Fruit fly (Drosophila melanogaster) whole organism, adult: ENCODE measurements around the gene CG1792.

ENCODE experiments used
- CG11617 ChIP-seq: fragments of 200-800 bp; sonication (Bioruptor generic); optimal IDR thresholded peaks from 2 replicates; lab custom pipeline; 2017; ENCODE audit warnings: mild to moderate bottlenecking, missing biosample characterization, missing genetic modification reagents, missing genetic modification characterization
- CG12768 ChIP-seq: fragments of 200-800 bp; sonication (Bioruptor generic); optimal IDR thresholded peaks from 2 replicates; lab custom pipeline; 2017; ENCODE audit warnings: missing biosample characterization, missing genetic modification characterization, mild to moderate bottlenecking, moderate library complexity, missing genetic modification reagents
- CG14711 ChIP-seq: fragments of 200-800 bp; sonication (Bioruptor generic); optimal IDR thresholded peaks from 2 replicates; lab custom pipeline; 2018; ENCODE audit warnings: missing biosample characterization, mild to moderate bottlenecking, missing genetic modification characterization, moderate library complexity
- CG1620 ChIP-seq: fragments of 200-800 bp; sonication (Bioruptor generic); optimal IDR thresholded peaks from 2 replicates; lab custom pipeline; 2016; ENCODE audit warnings: missing biosample characterization, missing genetic modification characterization
- CG33017 ChIP-seq: fragments of 200-800 bp; sonication (Bioruptor generic); optimal IDR thresholded peaks from 2 replicates; lab custom pipeline; 2018; ENCODE audit warnings: missing biosample characterization, mild to moderate bottlenecking, missing genetic modification characterization, moderate library complexity
- CG5204 ChIP-seq: fragments of 200-800 bp; sonication (Bioruptor generic); optimal IDR thresholded peaks from 2 replicates; lab custom pipeline; 2016; ENCODE audit warnings: missing biosample characterization, missing genetic modification characterization
- CG7045 ChIP-seq: fragments of 200-800 bp; sonication (Bioruptor generic); optimal IDR thresholded peaks from 2 replicates; lab custom pipeline; 2017; ENCODE audit warnings: missing biosample characterization, mild to moderate bottlenecking, missing genetic modification characterization
- CG7101 ChIP-seq: fragments of 200-800 bp; sonication (Bioruptor generic); optimal IDR thresholded peaks from 2 replicates; lab custom pipeline; 2018; ENCODE audit warnings: missing biosample characterization, mild to moderate bottlenecking, missing genetic modification characterization, moderate library complexity
- Clk ChIP-seq: fragments of 200-800 bp; sonication (Bioruptor generic); optimal IDR thresholded peaks from 2 replicates; lab custom pipeline; 2017; ENCODE audit warnings: missing biosample characterization, missing genetic modification characterization
- Crg-1 ChIP-seq: fragments of 200-800 bp; sonication (Bioruptor generic); optimal IDR thresholded peaks from 2 replicates; lab custom pipeline; 2016; ENCODE audit warnings: missing biosample characterization, missing genetic modification characterization
- Hr96 ChIP-seq: fragments of 200-800 bp; sonication (Bioruptor generic); optimal IDR thresholded peaks from 2 replicates; lab custom pipeline; 2016; ENCODE audit warnings: missing biosample characterization, missing genetic modification characterization
- Mnt ChIP-seq: fragments of 200-800 bp; sonication (Bioruptor generic); optimal IDR thresholded peaks from 2 replicates; lab custom pipeline; 2016; ENCODE audit warnings: missing biosample characterization, mild to moderate bottlenecking, missing genetic modification characterization
- bab1 ChIP-seq: fragments of 200-800 bp; sonication (Bioruptor generic); optimal IDR thresholded peaks from 3 replicates; lab custom pipeline; 2019; ENCODE audit warnings: missing biosample characterization, mild to moderate bottlenecking, missing genetic modification characterization, moderate library complexity
- cic ChIP-seq: fragments of 200-800 bp; sonication (Bioruptor generic); optimal IDR thresholded peaks from 2 replicates; lab custom pipeline; 2017; ENCODE audit warnings: missing biosample characterization, mild to moderate bottlenecking, missing genetic modification characterization, moderate library complexity
- cnc ChIP-seq, 2 experiments: fragments of >200 bp; optimal IDR thresholded peaks; 2 replicates each; lab custom pipeline; 2017
- kay ChIP-seq: fragments of 200-800 bp; sonication (Bioruptor generic); peaks from one replicate; lab custom pipeline; 2016; ENCODE audit warnings: missing biosample characterization, missing genetic modification characterization, borderline replicate concordance
- ovo ChIP-seq: fragments of 200-800 bp; sonication (Bioruptor generic); optimal IDR thresholded peaks from 2 replicates; lab custom pipeline; 2016; ENCODE audit warnings: missing biosample characterization, missing genetic modification characterization
- pad ChIP-seq: fragments of 200-800 bp; sonication (Bioruptor generic); optimal IDR thresholded peaks from 3 replicates; lab custom pipeline; 2017; ENCODE audit warnings: missing biosample characterization, missing genetic modification characterization, mild to moderate bottlenecking, moderate library complexity, missing genetic modification reagents
- tj ChIP-seq: fragments of 200-800 bp; sonication (Bioruptor generic); optimal IDR thresholded peaks from 3 replicates; lab custom pipeline; 2017; ENCODE audit warnings: missing biosample characterization, mild to moderate bottlenecking, missing genetic modification characterization, moderate library complexity
- toe ChIP-seq: fragments of 200-800 bp; sonication (Bioruptor generic); optimal IDR thresholded peaks from 2 replicates; lab custom pipeline; 2016; ENCODE audit warnings: missing biosample characterization, missing genetic modification characterization

The CG1792 gene

dm6 chr3R:31603246-31603645 lies 12.9 kb upstream of the CG1792 start:
- TF ChIP-seq CG1620 (GFP tag; lab: Kevin White, UChicago), result no peak
- no peak for TF ChIP-seq cnc (optimal IDR thresholded peaks at IDR 0.05; lab: Kevin White, UChicago)
- no peak for TF ChIP-seq Hr96
- TF ChIP-seq kay (GFP tag; lab: Kevin White, UChicago), result no peak
- no peak for TF ChIP-seq CG7101 (tag; lab: Kevin White, UChicago)
- no peak for TF ChIP-seq CG11617 (GFP tag; lab: Kevin White, UChicago)
- TF ChIP-seq CG14711 (tag; lab: Kevin White, UChicago), result no peak
- no peak for TF ChIP-seq bab1 (GFP tag; lab: Kevin White, UChicago)
- TF ChIP-seq Mnt (GFP tag; lab: Kevin White, UChicago), result no peak
- no peak for TF ChIP-seq CG7045
- TF ChIP-seq pad (GFP tag; lab: Kevin White, UChicago), result no peak
- no peak for TF ChIP-seq toe

dm6 chr3R:31603655-31604054 lies 12.4 kb upstream of the CG1792 start:
- TF ChIP-seq CG1620 (GFP tag; lab: Kevin White, UChicago) (peak; percentile 15), Mnt (GFP tag; lab: Kevin White, UChicago) (no peak), cic (no peak), Crg-1 (GFP tag; lab: Kevin White, UChicago) (no peak)

- TF ChIP-seq ovo (GFP tag; lab: Kevin White, UChicago) (peak; percentile 27), cic (no peak), tj (peak; percentile 69)
Measured at dm6 chr3R:31604409-31605116, 11.5 kb upstream of the CG1792 start.

- TF ChIP-seq kay (GFP tag; lab: Kevin White, UChicago) (no peak), toe (no peak), cic (no peak), cnc (optimal IDR thresholded peaks at IDR 0.05; lab: Kevin White, UChicago) (no peak), CG33017 (no peak), CG5204 (no peak), tj (no peak), Hr96 (no peak), bab1 (GFP tag; lab: Kevin White, UChicago) (no peak), CG12768 (GFP tag; lab: Kevin White, UChicago) (no peak), CG7045 (no peak), Clk (GFP tag; lab: Kevin White, UChicago) (no peak), CG14711 (tag; lab: Kevin White, UChicago) (no peak)
Measured at dm6 chr3R:31605117-31605432, 11.0 kb upstream of the CG1792 start.

dm6 chr3R:31605790-31606189 lies 10.3 kb upstream of the CG1792 start:
- TF ChIP-seq CG33017 (no peak), Mnt (GFP tag; lab: Kevin White, UChicago) (no peak), Crg-1 (GFP tag; lab: Kevin White, UChicago) (no peak), CG12768 (GFP tag; lab: Kevin White, UChicago) (no peak), CG1620 (GFP tag; lab: Kevin White, UChicago) (no peak), CG7101 (tag; lab: Kevin White, UChicago) (no peak), Hr96 (no peak), bab1 (GFP tag; lab: Kevin White, UChicago) (no peak), cnc (optimal IDR thresholded peaks at IDR 0.05; lab: Kevin White, UChicago) (no peak)

dm6 chr3R:31606242-31607143 lies 9.6 kb upstream of the CG1792 start:
- TF ChIP-seq CG7045 (no peak), Hr96 (peak; percentile 6), CG12768 (GFP tag; lab: Kevin White, UChicago) (peak; percentile 2)

- TF ChIP-seq Clk (GFP tag; lab: Kevin White, UChicago) (no peak), cic (no peak), Crg-1 (GFP tag; lab: Kevin White, UChicago) (no peak), CG1620 (GFP tag; lab: Kevin White, UChicago) (no peak), CG7101 (tag; lab: Kevin White, UChicago) (no peak), Hr96 (no peak), CG33017 (no peak), pad (GFP tag; lab: Kevin White, UChicago) (no peak), CG7045 (no peak), cnc (optimal IDR thresholded peaks at IDR 0.05; lab: Kevin White, UChicago) (no peak), CG11617 (GFP tag; lab: Kevin White, UChicago) (no peak), CG12768 (GFP tag; lab: Kevin White, UChicago) (no peak), tj (no peak), bab1 (GFP tag; lab: Kevin White, UChicago) (no peak), CG5204 (no peak)
Measured at dm6 chr3R:31607287-31607849, 8.7 kb upstream of the CG1792 start.
